Fruit fly (Drosophila melanogaster): ENCODE measurements around the gene Eip93F.

DNA sequence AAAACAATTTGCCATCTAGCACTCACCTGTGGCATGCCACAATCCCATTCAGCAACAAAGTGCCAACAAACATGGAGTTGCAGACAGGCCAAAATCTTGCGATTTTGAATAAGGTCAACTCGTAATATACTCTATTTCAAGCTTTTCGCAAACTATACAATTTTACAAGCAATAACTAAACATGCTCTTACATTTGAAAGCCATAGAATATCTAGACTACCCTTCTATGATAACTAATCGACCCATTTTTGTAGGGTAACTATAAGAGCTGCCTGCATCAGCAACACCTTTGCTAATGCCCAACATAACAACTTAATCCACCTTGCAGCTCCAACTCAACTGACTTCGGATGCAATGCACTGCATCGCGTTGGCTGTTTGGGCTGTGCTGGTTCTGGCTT, 28.4 kb upstream of the Eip93F start:
- TF ChIP-seq Mnt (GFP tag; optimal IDR thresholded peaks at IDR 0.05): no peak
- no peak for TF ChIP-seq CG12768 (GFP tag; optimal IDR thresholded peaks at IDR 0.05)
- TF ChIP-seq tj (GFP tag; optimal IDR thresholded peaks at IDR 0.05): no peak
- TF ChIP-seq CG7045 (GFP tag; optimal IDR thresholded peaks at IDR 0.05): no peak

All from whole organism, adult.